Worm (Caenorhabditis elegans) whole organism, L4 larva: Measurements from ENCODE around the gene ZK430.5.
A peak's percentile ranks its signal among the peaks of the same experiment; 100 is the strongest.

ENCODE experiments used
- F49E8.2 ChIP-seq: sonication (generic microtip); optimal IDR thresholded peaks from 2 replicates; lab custom pipeline; 2016; ENCODE audit warnings: missing compliant biosample characterization, mild to moderate bottlenecking, missing genetic modification characterization, borderline replicate concordance
- R02D3.7 ChIP-seq: fragments of 150-350 bp; sonication (generic microtip); optimal IDR thresholded peaks from 3 replicates; lab custom pipeline; 2014; ENCODE audit warnings: missing biosample characterization, missing genetic modification characterization
- T20F7.1 ChIP-seq: fragments of 200-800 bp; sonication (Bioruptor generic); optimal IDR thresholded peaks from 2 replicates; lab custom pipeline; 2018; ENCODE audit warnings: mild to moderate bottlenecking, missing genetic modification characterization, missing compliant biosample characterization
- ZK546.5 ChIP-seq, 2 experiments: sonication (generic microtip); optimal IDR thresholded peaks; 2 replicates each; lab custom pipeline; 2017; ENCODE audit warnings: missing biosample characterization in 2 of 2, missing genetic modification characterization in 2 of 2
- aha-1 ChIP-seq: fragments of 150-350 bp; peaks from one replicate; lab custom pipeline; 2014; ENCODE audit warnings: missing biosample characterization, missing genetic modification characterization
- aly-2 ChIP-seq: sonication (generic microtip); optimal IDR thresholded peaks from 2 replicates; lab custom pipeline; 2018; ENCODE audit warnings: missing biosample characterization, missing genetic modification characterization
- ceh-62 ChIP-seq: sonication (generic microtip); optimal IDR thresholded peaks from 2 replicates; lab custom pipeline; 2017; ENCODE audit warnings: missing biosample characterization, missing genetic modification characterization
- ceh-82 ChIP-seq: sonication (generic microtip); optimal IDR thresholded peaks from 2 replicates; lab custom pipeline; 2017; ENCODE audit warnings: missing biosample characterization, missing genetic modification characterization
- ctbp-1 ChIP-seq: fragments of 200-800 bp; sonication (Bioruptor generic); IDR thresholded peaks from 2 replicates; pipeline ENCODE4 v1.3.6; 2022; ENCODE audit warnings: missing genetic modification reagents, missing genetic modification characterization, missing compliant biosample characterization
- daf-16 ChIP-seq, 3 experiments: sonication (generic microtip); optimal IDR thresholded peaks; 2 replicates each; lab custom pipeline; 2016 to 2017; ENCODE audit warnings: missing genetic modification characterization in 3 of 3, missing genetic modification reagents in 3 of 3, mild to moderate bottlenecking in 2 of 3, missing compliant biosample characterization in 2 of 3, missing biosample characterization in 1 of 3, moderate library complexity in 1 of 3
- daf-8 ChIP-seq: fragments of 200-800 bp; sonication (Bioruptor generic); IDR thresholded peaks from 2 replicates; pipeline ENCODE4 v1.3.6; 2022; ENCODE audit warnings: missing genetic modification characterization, missing compliant biosample characterization
- dpl-1 ChIP-seq: fragments of 150-350 bp; optimal IDR thresholded peaks from 2 replicates; lab custom pipeline; 2014; ENCODE audit warnings: missing biosample characterization, missing genetic modification reagents, missing genetic modification characterization
- duxl-1 ChIP-seq: sonication (generic microtip); optimal IDR thresholded peaks from 2 replicates; lab custom pipeline; 2016; ENCODE audit warnings: mild to moderate bottlenecking, missing genetic modification characterization, moderate library complexity, missing compliant biosample characterization; ENCODE audit not compliant: poor library complexity
- egl-43 ChIP-seq: fragments of 200-800 bp; sonication (Bioruptor generic); IDR thresholded peaks from 2 replicates; pipeline ENCODE4 v1.3.6; 2022; ENCODE audit warnings: missing genetic modification reagents, missing genetic modification characterization, missing compliant biosample characterization
- hlh-11 ChIP-seq: fragments of 200-800 bp; sonication (Bioruptor generic); optimal IDR thresholded peaks from 2 replicates; lab custom pipeline; 2018; ENCODE audit warnings: mild to moderate bottlenecking, missing genetic modification characterization, missing compliant biosample characterization
- hmg-1.1 ChIP-seq: fragments of 200-800 bp; sonication (Bioruptor generic); IDR thresholded peaks from 2 replicates; pipeline ENCODE4 v1.3.6; 2022; ENCODE audit warnings: missing genetic modification reagents, missing genetic modification characterization, missing compliant biosample characterization
- lin-15B ChIP-seq: fragments of 150-350 bp; sonication (generic microtip); optimal IDR thresholded peaks from 3 replicates; lab custom pipeline; 2014; ENCODE audit warnings: missing biosample characterization, missing genetic modification characterization
- lin-38 ChIP-seq: fragments of 200-800 bp; sonication (Bioruptor generic); IDR thresholded peaks from 2 replicates; pipeline ENCODE4 v1.3.6; 2022; ENCODE audit warnings: missing genetic modification reagents, missing genetic modification characterization, missing compliant biosample characterization
- lsy-2 ChIP-seq, 2 experiments: fragments of 150-350 bp in 1 of 2; sonication (generic microtip) in 1 of 2; optimal IDR thresholded peaks; 2 replicates each; lab custom pipeline; 2014 to 2017; ENCODE audit warnings: missing biosample characterization in 2 of 2, missing genetic modification characterization in 2 of 2
- mep-1 ChIP-seq: fragments of 150-350 bp; sonication (generic microtip); optimal IDR thresholded peaks from 3 replicates; lab custom pipeline; 2014; ENCODE audit warnings: missing biosample characterization, missing genetic modification characterization
- mes-2 ChIP-seq: sonication (generic microtip); optimal IDR thresholded peaks from 2 replicates; lab custom pipeline; 2016; ENCODE audit warnings: missing genotype, mild to moderate bottlenecking, missing genetic modification characterization, missing compliant biosample characterization; ENCODE audit not compliant: poor library complexity, severe bottlenecking
- nhr-25 ChIP-seq: sonication (generic microtip); optimal IDR thresholded peaks from 2 replicates; lab custom pipeline; 2017; ENCODE audit warnings: missing genetic modification characterization, mild to moderate bottlenecking, missing compliant biosample characterization, antibody characterized with exemption, moderate library complexity, borderline replicate concordance; ENCODE audit not compliant: insufficient read depth
- nhr-28 ChIP-seq: fragments of 150-350 bp; optimal IDR thresholded peaks from 2 replicates; lab custom pipeline; 2014; ENCODE audit warnings: missing biosample characterization, missing genetic modification characterization
- nhr-76 ChIP-seq: fragments of 150-350 bp; optimal IDR thresholded peaks from 2 replicates; lab custom pipeline; 2014; ENCODE audit warnings: missing biosample characterization, missing genetic modification characterization
- nhr-77 ChIP-seq: fragments of 150-350 bp; optimal IDR thresholded peaks from 2 replicates; lab custom pipeline; 2014; ENCODE audit warnings: missing biosample characterization, missing genetic modification characterization
- pha-4 ChIP-seq, 2 experiments: fragments of 150-350 bp in 1 of 2; fragments of 200-800 bp in 1 of 2; sonication (Bioruptor generic) in 1 of 2; IDR thresholded peaks in 1 of 2; optimal IDR thresholded peaks in 1 of 2; 2 replicates each; pipeline versions ENCODE4 v1.3.6 to Lab custom; 2014 to 2022; ENCODE audit warnings: missing genetic modification characterization in 2 of 2, missing genetic modification reagents in 2 of 2, missing biosample characterization in 1 of 2, missing compliant biosample characterization in 1 of 2
- pqm-1 ChIP-seq: sonication (generic microtip); optimal IDR thresholded peaks from 2 replicates; lab custom pipeline; 2017; ENCODE audit warnings: missing biosample characterization, missing genetic modification characterization
- set-16 ChIP-seq: fragments of 200-800 bp; sonication (Bioruptor generic); IDR thresholded peaks from 2 replicates; pipeline ENCODE4 v1.3.6; 2022; ENCODE audit warnings: missing genetic modification reagents, missing genetic modification characterization, missing compliant biosample characterization
- snpc-1.2 ChIP-seq: fragments of 200-800 bp; sonication (Bioruptor generic); IDR thresholded peaks from 2 replicates; pipeline ENCODE4 v1.3.6; 2022; ENCODE audit warnings: missing genetic modification reagents, missing genetic modification characterization, missing compliant biosample characterization
- spr-3 ChIP-seq: fragments of 200-800 bp; sonication (Bioruptor generic); optimal IDR thresholded peaks from 2 replicates; lab custom pipeline; 2018; ENCODE audit warnings: mild to moderate bottlenecking, missing genetic modification characterization, missing compliant biosample characterization
- tag-97 ChIP-seq: fragments of 200-800 bp; sonication (Bioruptor generic); IDR thresholded peaks from 2 replicates; pipeline ENCODE4 v1.3.6; 2022; ENCODE audit warnings: missing genetic modification characterization, missing compliant biosample characterization
- unc-39 ChIP-seq: sonication (generic microtip); optimal IDR thresholded peaks from 2 replicates; lab custom pipeline; 2017; ENCODE audit warnings: missing biosample characterization, missing genetic modification characterization
- unc-62 ChIP-seq, 3 experiments: fragments of 150-350 bp in 1 of 3; sonication (generic microtip); optimal IDR thresholded peaks in 2 of 3; peaks in 1 of 3; 1 replicate in 1 of 3; 2 replicates in 2 of 3; lab custom pipeline; 2014 to 2017; ENCODE audit warnings: missing biosample characterization in 3 of 3, missing genetic modification characterization in 3 of 3, missing genetic modification reagents in 3 of 3, missing genotype in 1 of 3
- vab-7 ChIP-seq: fragments of 200-800 bp; sonication (Bioruptor generic); IDR thresholded peaks from 2 replicates; pipeline ENCODE4 v1.3.6; 2022; ENCODE audit warnings: missing genetic modification reagents, missing genetic modification characterization, missing compliant biosample characterization
- zip-2 ChIP-seq: fragments of 150-350 bp; optimal IDR thresholded peaks from 2 replicates; lab custom pipeline; 2014; ENCODE audit warnings: missing biosample characterization, missing genetic modification characterization
- ztf-7 ChIP-seq: fragments of 150-350 bp; optimal IDR thresholded peaks from 2 replicates; lab custom pipeline; 2014; ENCODE audit warnings: missing biosample characterization, missing genetic modification characterization

Gene ZK430.5

DNA sequence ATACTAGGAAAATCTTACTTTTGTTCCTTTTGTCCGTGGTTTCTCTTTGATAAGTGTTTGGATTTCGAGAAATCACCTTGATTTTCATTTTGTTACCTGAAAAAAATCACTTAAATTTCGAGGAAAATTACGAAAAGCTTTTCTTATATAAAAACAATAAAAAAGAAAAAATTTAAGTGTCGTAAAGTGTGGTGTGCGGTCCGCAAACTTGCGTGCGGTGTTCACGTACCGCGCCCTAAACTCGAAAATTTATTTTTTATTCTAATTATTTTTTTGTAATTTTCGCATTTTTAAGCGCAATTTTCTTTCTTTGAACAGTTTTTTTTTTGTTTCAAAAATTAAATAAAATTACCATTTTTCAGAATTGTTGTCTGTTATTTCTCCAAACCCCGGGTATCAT lies 19.3 kb downstream of the ZK430.5 start, which contains the start of the genes dcaf-13 and toe-1:
Gene dcaf-13 (minus strand): TSS at position 96 of the 400 bp plus-strand sequence.
Gene toe-1 (plus strand): TSS at position 361 of the 400 bp plus-strand sequence.
- TF ChIP-seq unc-39 (tag; lab: Kevin White, UChicago) (no peak), set-16 (GFP tag; lab: Robert Waterston, UW) (no peak), spr-3 (GFP tag; lab: Kevin White, UChicago) (no peak), ctbp-1 (no peak), tag-97 (GFP tag; lab: Robert Waterston, UW) (no peak), ZK546.5 (tag; optimal IDR thresholded peaks at IDR 0.05; lab: Kevin White, UChicago) (no peak), T20F7.1 (no peak), vab-7 (GFP tag; lab: Robert Waterston, UW) (no peak), nhr-25 (tag; lab: Kevin White, UChicago) (no peak), hmg-1.1 (0 out of 2 replicates have a peak, but pooled peaks have one; percentile 11), R02D3.7 (tag; lab: Kevin White, UChicago) (no peak), lsy-2 (tag; optimal IDR thresholded peaks at IDR 0.05; lab: Kevin White, UChicago) (peak in 1 of 2 experiments; percentile 39), ceh-82 (no peak), F49E8.2 (tag; lab: Kevin White, UChicago) (no peak), ceh-62 (tag; lab: Kevin White, UChicago) (no peak), daf-16 (GFP tag; optimal IDR thresholded peaks at IDR 0.05; lab: Kevin White, UChicago) (no peak), daf-16 (tag; optimal IDR thresholded peaks at IDR 0.05; lab: Kevin White, UChicago) (no peak), pha-4 (GFP tag; IDR thresholded peaks at IDR 0.05; lab: Robert Waterston, UW) (no peak), pha-4 (tag; optimal IDR thresholded peaks at IDR 0.05; lab: Kevin White, UChicago) (no peak), aly-2 (tag; lab: Kevin White, UChicago) (no peak), snpc-1.2 (GFP tag; lab: Robert Waterston, UW) (no peak), mep-1 (tag; lab: Kevin White, UChicago) (no peak), mes-2 (tag; lab: Kevin White, UChicago) (peak; percentile 34), duxl-1 (tag; lab: Kevin White, UChicago) (no peak), unc-62 (GFP tag; optimal IDR thresholded peaks at IDR 0.05 in 1 of 2; lab: Kevin White, UChicago) (no peak), unc-62 (tag; optimal IDR thresholded peaks at IDR 0.05; lab: Kevin White, UChicago) (no peak)

DNA sequence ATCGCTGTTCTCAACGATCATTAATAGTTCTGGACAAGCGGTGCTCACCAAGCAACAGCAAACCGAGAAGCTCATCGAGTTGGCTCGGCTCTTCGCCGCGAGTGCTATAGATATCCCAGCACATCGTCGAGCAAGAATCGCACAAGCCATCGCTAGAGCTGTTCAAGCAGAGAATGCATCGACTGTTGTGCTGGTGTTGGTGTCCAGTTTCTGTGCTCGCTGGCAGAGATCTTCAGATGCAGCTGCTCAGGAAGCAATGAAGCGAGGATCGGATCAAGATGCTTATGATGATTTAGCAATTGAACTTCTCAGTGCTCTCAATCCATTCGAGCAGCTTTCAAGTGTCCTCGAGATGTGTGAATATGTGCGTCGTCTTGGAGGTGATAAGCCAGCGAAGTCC lies 22.7 kb downstream of the ZK430.5 start:
- TF ChIP-seq aha-1 (peak; percentile 94), set-16 (GFP tag; lab: Robert Waterston, UW) (0 out of 2 replicates have a peak, but pooled peaks have one; percentile 14), dpl-1 (GFP tag; lab: Kevin White, UChicago) (no peak), ztf-7 (tag; lab: Kevin White, UChicago) (no peak), nhr-76 (tag; lab: Kevin White, UChicago) (no peak)

DNA sequence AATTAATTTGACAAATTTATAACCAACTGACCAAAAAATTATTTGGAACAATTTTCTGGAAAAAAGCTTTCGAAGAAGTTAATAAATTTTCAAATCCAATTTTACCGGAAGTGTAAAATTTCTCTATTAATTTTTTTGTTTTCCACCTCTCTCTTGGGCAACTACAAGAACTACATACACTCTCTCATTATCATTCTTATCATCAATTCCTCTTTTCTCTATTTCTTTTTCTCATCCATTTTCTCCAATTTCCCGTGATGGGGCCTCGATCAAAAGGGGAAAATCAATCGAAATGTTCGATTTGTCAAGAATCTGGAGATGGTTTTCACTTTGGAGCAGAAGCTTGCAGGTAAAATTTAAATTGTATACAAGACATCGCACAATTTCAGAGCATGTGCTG lies 27.7 kb downstream of the ZK430.5 start, which contains the start of gene nhr-109:
Gene nhr-109 (plus strand): TSS at position 222 of the 400 bp plus-strand sequence.
- peak; percentile 2 for TF ChIP-seq hlh-11
- TF ChIP-seq zip-2 (tag; lab: Kevin White, UChicago) = no peak
- no peak for TF ChIP-seq T20F7.1
- peak; percentile 2 for TF ChIP-seq nhr-77
- peak; percentile 97 for TF ChIP-seq nhr-28 (tag; lab: Kevin White, UChicago)
- no peak for TF ChIP-seq lin-15B (tag; lab: Kevin White, UChicago)
- peak; percentile 14 for TF ChIP-seq pqm-1 (tag; lab: Kevin White, UChicago)
- TF ChIP-seq daf-16 (GFP tag; optimal IDR thresholded peaks at IDR 0.05; lab: Kevin White, UChicago) = no peak
- peak; percentile 61 for TF ChIP-seq daf-16 (tag; optimal IDR thresholded peaks at IDR 0.05; lab: Kevin White, UChicago)
- TF ChIP-seq egl-43 = no peak

- TF ChIP-seq mes-2 (tag; lab: Kevin White, UChicago) (no peak), aha-1 (peak; percentile 98), daf-8 (no peak), lin-38 (GFP tag; lab: Robert Waterston, UW) (no peak)
- TF ChIP-seq, all 104 proteins: peak for 1
Observed at ce11 chrII:4434278-4434677, 28.8 kb downstream of the ZK430.5 start.
